Worm (Caenorhabditis elegans) whole organism, mixed stage, embryonic: Measurements from ENCODE around the gene vamp-7.

ENCODE experiments used
- M03D4.4 ChIP-seq: sonication (generic microtip); optimal IDR thresholded peaks from 2 replicates; lab custom pipeline; 2017; ENCODE audit warnings: mild to moderate bottlenecking, missing genetic modification characterization, missing compliant biosample characterization
- blmp-1 ChIP-seq: fragments of 150-350 bp; optimal IDR thresholded peaks from 2 replicates; lab custom pipeline; 2014; ENCODE audit warnings: missing biosample characterization, missing genetic modification characterization
- ceh-39 ChIP-seq: fragments of 150-350 bp; optimal IDR thresholded peaks from 2 replicates; lab custom pipeline; 2014; ENCODE audit warnings: missing biosample characterization, missing genetic modification characterization
- ceh-43 ChIP-seq: fragments of 200-800 bp; sonication (Bioruptor generic); optimal IDR thresholded peaks from 2 replicates; lab custom pipeline; 2018; ENCODE audit warnings: mild to moderate bottlenecking, missing genetic modification characterization, moderate library complexity, missing compliant biosample characterization
- ces-1 ChIP-seq: fragments of 150-350 bp; optimal IDR thresholded peaks from 2 replicates; lab custom pipeline; 2014; ENCODE audit warnings: missing biosample characterization, missing genetic modification reagents, missing genetic modification characterization
- cnd-1 ChIP-seq: fragments of 200-800 bp; sonication (Bioruptor generic); optimal IDR thresholded peaks from 2 replicates; lab custom pipeline; 2018; ENCODE audit warnings: mild to moderate bottlenecking, missing genetic modification characterization, missing compliant biosample characterization
- drap-1 ChIP-seq: fragments of 200-800 bp; sonication (Bioruptor generic); optimal IDR thresholded peaks from 3 replicates; lab custom pipeline; 2018; ENCODE audit warnings: mild to moderate bottlenecking, missing genetic modification characterization, missing compliant biosample characterization
- elt-1 ChIP-seq: sonication (generic microtip); optimal IDR thresholded peaks from 2 replicates; lab custom pipeline; 2017; ENCODE audit warnings: missing genetic modification characterization, mild to moderate bottlenecking, missing compliant biosample characterization, antibody characterized with exemption, moderate library complexity, borderline replicate concordance; ENCODE audit not compliant: insufficient read depth
- elt-3 ChIP-seq: fragments of 150-350 bp; optimal IDR thresholded peaks from 2 replicates; lab custom pipeline; 2014; ENCODE audit warnings: missing biosample characterization, missing genetic modification characterization
- flh-1 ChIP-seq: fragments of 200-800 bp; sonication (Bioruptor generic); optimal IDR thresholded peaks from 2 replicates; lab custom pipeline; 2018; ENCODE audit warnings: mild to moderate bottlenecking, missing genetic modification characterization, moderate library complexity, missing compliant biosample characterization
- ham-2 ChIP-seq: fragments of 200-800 bp; sonication (Bioruptor generic); optimal IDR thresholded peaks from 2 replicates; lab custom pipeline; 2018; ENCODE audit warnings: mild to moderate bottlenecking, missing genetic modification characterization, missing compliant biosample characterization
- hlh-1 ChIP-seq: fragments of 150-350 bp; optimal IDR thresholded peaks from 2 replicates; lab custom pipeline; 2014; ENCODE audit warnings: missing biosample characterization, missing genetic modification reagents, missing genetic modification characterization
- lin-13 ChIP-seq: fragments of 150-350 bp; optimal IDR thresholded peaks from 2 replicates; lab custom pipeline; 2014; ENCODE audit warnings: missing biosample characterization, missing genetic modification characterization
- lin-32 ChIP-seq: fragments of 200-800 bp; sonication (Bioruptor generic); optimal IDR thresholded peaks from 2 replicates; lab custom pipeline; 2018; ENCODE audit warnings: mild to moderate bottlenecking, missing genetic modification characterization, missing compliant biosample characterization
- lsy-2 ChIP-seq: fragments of 150-350 bp; optimal IDR thresholded peaks from 2 replicates; lab custom pipeline; 2014; ENCODE audit warnings: missing biosample characterization, missing genetic modification characterization
- mep-1 ChIP-seq: fragments of 150-350 bp; optimal IDR thresholded peaks from 2 replicates; lab custom pipeline; 2017; ENCODE audit warnings: missing biosample characterization, missing genetic modification reagents, missing genetic modification characterization, inconsistent platforms
- mls-2 ChIP-seq: sonication (generic microtip); optimal IDR thresholded peaks from 2 replicates; lab custom pipeline; 2016; ENCODE audit warnings: mild to moderate bottlenecking, missing genetic modification characterization, moderate library complexity, missing compliant biosample characterization
- nhr-12 ChIP-seq: fragments of 150-350 bp; optimal IDR thresholded peaks from 2 replicates; lab custom pipeline; 2014; ENCODE audit warnings: missing biosample characterization, missing genetic modification characterization
- nhr-2 ChIP-seq: fragments of 150-350 bp; optimal IDR thresholded peaks from 2 replicates; lab custom pipeline; 2014; ENCODE audit warnings: missing biosample characterization, missing genetic modification characterization
- nhr-237 ChIP-seq: fragments of 150-350 bp; optimal IDR thresholded peaks from 2 replicates; lab custom pipeline; 2014; ENCODE audit warnings: missing biosample characterization, missing genetic modification characterization
- nhr-28 ChIP-seq: fragments of 150-350 bp; optimal IDR thresholded peaks from 2 replicates; lab custom pipeline; 2014; ENCODE audit warnings: missing biosample characterization, missing genetic modification characterization
- nhr-76 ChIP-seq: sonication (generic microtip); optimal IDR thresholded peaks from 2 replicates; lab custom pipeline; 2017; ENCODE audit warnings: missing biosample characterization, missing genetic modification characterization
- pha-4 ChIP-seq: fragments of 150-350 bp; optimal IDR thresholded peaks from 2 replicates; lab custom pipeline; 2018; ENCODE audit warnings: missing biosample characterization, missing genetic modification reagents, missing genetic modification characterization
- snpc-4 ChIP-seq: fragments of 150-350 bp; optimal IDR thresholded peaks from 2 replicates; lab custom pipeline; 2014; ENCODE audit warnings: missing biosample characterization, missing genetic modification characterization
- sptf-1 ChIP-seq: sonication (generic microtip); optimal IDR thresholded peaks from 2 replicates; lab custom pipeline; 2017; ENCODE audit warnings: mild to moderate bottlenecking, missing genetic modification characterization, moderate library complexity, missing compliant biosample characterization
- tbx-8 ChIP-seq: fragments of 200-800 bp; sonication (Bioruptor generic); optimal IDR thresholded peaks from 2 replicates; lab custom pipeline; 2018; ENCODE audit warnings: mild to moderate bottlenecking, missing genetic modification characterization, moderate library complexity, missing compliant biosample characterization
- unc-120 ChIP-seq: sonication (generic microtip); optimal IDR thresholded peaks from 2 replicates; lab custom pipeline; 2017; ENCODE audit warnings: missing genetic modification characterization, missing compliant biosample characterization; ENCODE audit not compliant: poor library complexity, severe bottlenecking
- unc-39 ChIP-seq: fragments of 150-350 bp; optimal IDR thresholded peaks from 2 replicates; lab custom pipeline; 2014; ENCODE audit warnings: missing biosample characterization, missing genetic modification characterization
- unc-62 ChIP-seq: fragments of 150-350 bp; optimal IDR thresholded peaks from 2 replicates; lab custom pipeline; 2014; ENCODE audit warnings: missing biosample characterization, missing genetic modification reagents, missing genetic modification characterization
- zip-8 ChIP-seq: fragments of 150-350 bp; optimal IDR thresholded peaks from 2 replicates; lab custom pipeline; 2014; ENCODE audit warnings: missing biosample characterization, missing genetic modification characterization
- ztf-11 ChIP-seq: fragments of 150-350 bp; optimal IDR thresholded peaks from 2 replicates; lab custom pipeline; 2014; ENCODE audit warnings: missing biosample characterization, missing genetic modification characterization

The vamp-7 gene

DNA sequence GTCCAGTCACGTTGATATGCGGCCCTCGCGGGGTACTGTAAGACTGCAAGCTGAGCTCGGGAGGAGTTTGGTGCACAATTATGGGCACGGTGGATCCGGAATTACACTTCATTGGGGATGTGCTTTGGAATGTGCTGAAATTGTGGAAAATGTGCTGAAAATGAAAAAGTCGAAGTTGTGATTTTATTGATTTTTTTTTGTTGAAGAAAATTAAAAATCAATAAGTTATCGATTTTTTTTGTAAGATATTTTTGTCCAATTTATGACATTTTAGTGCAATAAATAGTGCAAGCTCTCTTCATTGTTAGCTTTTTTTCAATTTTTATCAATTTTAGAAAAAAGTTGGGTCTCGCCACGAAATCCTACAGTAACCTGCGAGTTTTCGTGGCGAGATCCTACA is 9.0 kb downstream of the vamp-7 start:
- TF ChIP-seq nhr-2 (no peak), unc-62 (GFP tag; lab: Kevin White, UChicago) (no peak), blmp-1 (tag; lab: Kevin White, UChicago) (no peak), lin-32 (GFP tag; lab: Kevin White, UChicago) (no peak), M03D4.4 (tag; lab: Kevin White, UChicago) (no peak), flh-1 (no peak), tbx-8 (no peak)

DNA sequence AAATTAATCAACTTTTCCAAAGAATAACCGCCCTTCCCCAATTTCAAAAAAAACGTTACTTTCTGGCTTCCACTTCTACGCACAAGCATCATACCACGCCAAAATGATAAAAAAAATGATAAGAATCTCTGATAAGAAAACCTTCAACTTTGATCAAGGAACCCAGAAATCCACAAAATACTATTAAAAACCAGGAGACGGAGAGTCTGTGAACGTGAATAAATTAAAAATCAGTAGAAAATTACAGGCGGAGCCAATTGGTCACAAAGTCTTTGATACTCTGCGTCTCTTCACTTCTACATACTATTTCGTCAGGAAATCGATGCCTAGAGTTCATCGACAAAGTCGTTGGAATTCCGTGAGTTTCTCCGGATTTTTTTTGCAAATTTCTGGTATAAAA is 10.8 kb downstream of the vamp-7 start, which contains the start of gene smf-3:
smf-3 (plus strand) TSS at position 259 of the 400 bp plus-strand sequence.
- TF ChIP-seq blmp-1 (tag; lab: Kevin White, UChicago), result no peak
- no peak for TF ChIP-seq ceh-43 (GFP tag; lab: Kevin White, UChicago)
- no peak for TF ChIP-seq lin-32 (GFP tag; lab: Kevin White, UChicago)
- no peak for TF ChIP-seq drap-1 (GFP tag; lab: Kevin White, UChicago)
- no peak for TF ChIP-seq ztf-11 (tag; lab: Kevin White, UChicago)
- no peak for TF ChIP-seq flh-1
- no peak for TF ChIP-seq M03D4.4 (tag; lab: Kevin White, UChicago)
- TF ChIP-seq nhr-28, result no peak
- TF ChIP-seq cnd-1, result no peak
- no peak for TF ChIP-seq unc-39 (tag; lab: Kevin White, UChicago)
- no peak for TF ChIP-seq hlh-1 (tag; lab: Kevin White, UChicago)
- TF ChIP-seq nhr-76 (tag; lab: Kevin White, UChicago), result no peak
- TF ChIP-seq elt-3, result no peak
- TF ChIP-seq lsy-2 (tag; lab: Kevin White, UChicago), result no peak
- no peak for TF ChIP-seq mls-2 (tag; lab: Kevin White, UChicago)
- TF ChIP-seq ceh-39 (tag; lab: Kevin White, UChicago), result no peak
- no peak for TF ChIP-seq nhr-2
- no peak for TF ChIP-seq nhr-12
- no peak for TF ChIP-seq unc-62 (GFP tag; lab: Kevin White, UChicago)
- TF ChIP-seq, all 35 proteins: peak for 0

DNA sequence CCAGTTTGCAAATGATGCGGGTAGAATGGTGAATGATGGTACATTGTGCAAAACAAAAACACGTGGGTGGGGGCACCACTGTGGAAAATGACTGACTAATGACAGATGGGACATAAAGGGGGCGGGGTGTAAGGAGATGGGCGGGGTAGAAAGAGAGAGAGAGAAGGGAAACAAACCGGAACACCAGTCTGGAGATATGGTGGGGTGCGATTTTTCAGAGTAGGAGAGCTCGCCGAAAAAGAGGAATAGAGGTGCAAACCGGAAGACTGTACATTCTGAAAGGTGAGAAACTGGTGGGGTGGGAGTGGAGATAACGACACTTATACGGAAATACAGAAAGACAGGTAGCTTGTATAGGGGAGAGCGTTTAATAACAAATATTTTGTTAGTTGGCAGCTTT is 20.3 kb downstream of the vamp-7 start, which contains the start of gene ngn-1:
ngn-1 (minus strand) TSS at position 101 of the 400 bp plus-strand sequence.
- no peak for TF ChIP-seq nhr-2
- no peak for TF ChIP-seq lin-32 (GFP tag; lab: Kevin White, UChicago)
- no peak for TF ChIP-seq elt-3
- TF ChIP-seq ceh-43 (GFP tag; lab: Kevin White, UChicago), result no peak
- no peak for TF ChIP-seq ces-1 (GFP tag; lab: Kevin White, UChicago)
- no peak for TF ChIP-seq nhr-237
- TF ChIP-seq blmp-1 (tag; lab: Kevin White, UChicago), result no peak
- TF ChIP-seq elt-1 (tag; lab: Kevin White, UChicago), result no peak
- no peak for TF ChIP-seq unc-62 (GFP tag; lab: Kevin White, UChicago)
- TF ChIP-seq drap-1 (GFP tag; lab: Kevin White, UChicago), result no peak
- TF ChIP-seq lin-13 (tag; lab: Kevin White, UChicago), result no peak
- no peak for TF ChIP-seq ceh-39 (tag; lab: Kevin White, UChicago)
- TF ChIP-seq cnd-1, result no peak
- TF ChIP-seq sptf-1 (tag; lab: Kevin White, UChicago), result no peak
- TF ChIP-seq snpc-4 (tag; lab: Kevin White, UChicago), result no peak
- TF ChIP-seq ztf-11 (tag; lab: Kevin White, UChicago), result no peak
- no peak for TF ChIP-seq unc-120 (tag; lab: Kevin White, UChicago)
- no peak for TF ChIP-seq pha-4 (tag; lab: Kevin White, UChicago)
- TF ChIP-seq tbx-8, result no peak
- TF ChIP-seq, all 35 proteins: peak for 0

DNA sequence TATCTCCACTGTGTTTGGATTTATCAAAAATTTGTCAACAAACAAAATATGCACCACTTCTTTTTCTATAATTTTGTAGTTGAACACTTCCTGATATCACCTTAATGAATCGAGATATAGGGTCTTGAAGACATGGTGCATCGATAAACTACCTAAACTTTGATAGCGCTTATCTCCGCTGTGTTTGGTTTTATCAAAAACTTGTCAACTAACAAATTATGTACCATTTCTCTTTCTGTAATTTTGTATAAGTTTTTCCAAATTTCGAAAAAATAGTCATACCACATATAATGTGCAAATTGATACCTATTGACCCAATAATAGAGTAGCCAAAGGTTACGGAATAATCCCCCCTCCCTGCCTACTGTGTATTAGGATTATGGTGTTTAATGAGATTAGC is 22.3 kb downstream of the vamp-7 start:
- no peak for TF ChIP-seq nhr-76 (tag; lab: Kevin White, UChicago)
- peak; percentile 30 for TF ChIP-seq nhr-2
- TF ChIP-seq ceh-43 (GFP tag; lab: Kevin White, UChicago), result no peak
- TF ChIP-seq, all 35 proteins: peak for 1

DNA sequence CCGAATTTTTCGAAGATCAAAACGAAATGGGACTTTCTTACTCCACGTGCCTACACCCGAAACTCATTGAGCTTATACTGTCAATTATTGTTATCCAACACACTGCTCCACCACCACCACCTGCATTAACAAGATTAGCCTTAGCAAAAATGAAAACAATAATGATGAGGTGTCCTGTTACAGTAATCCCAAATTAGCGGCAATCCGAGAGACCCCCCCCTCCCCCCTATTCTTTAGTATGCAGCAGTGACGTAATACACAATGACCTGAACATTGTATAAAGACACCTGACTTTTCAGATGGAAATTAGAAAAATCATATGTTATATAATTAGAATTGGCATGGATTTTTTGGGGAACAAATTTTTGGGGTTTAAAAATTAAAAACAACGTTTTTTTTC is 27.1 kb downstream of the vamp-7 start:
- TF ChIP-seq nhr-237 (no peak), mls-2 (tag; lab: Kevin White, UChicago) (no peak), flh-1 (no peak), sptf-1 (tag; lab: Kevin White, UChicago) (no peak), tbx-8 (no peak), zip-8 (peak; percentile 34), ham-2 (GFP tag; lab: Kevin White, UChicago) (no peak), ceh-39 (tag; lab: Kevin White, UChicago) (no peak), ztf-11 (tag; lab: Kevin White, UChicago) (no peak), elt-1 (tag; lab: Kevin White, UChicago) (no peak), mep-1 (tag; lab: Kevin White, UChicago) (no peak), nhr-12 (no peak), ces-1 (GFP tag; lab: Kevin White, UChicago) (no peak), nhr-28 (no peak), drap-1 (GFP tag; lab: Kevin White, UChicago) (no peak), lsy-2 (tag; lab: Kevin White, UChicago) (peak; percentile 60), nhr-2 (peak; percentile 53), hlh-1 (tag; lab: Kevin White, UChicago) (no peak)
